Fruit fly (Drosophila melanogaster): ENCODE measurements around the gene CG43638.

CG43638 gene

DNA sequence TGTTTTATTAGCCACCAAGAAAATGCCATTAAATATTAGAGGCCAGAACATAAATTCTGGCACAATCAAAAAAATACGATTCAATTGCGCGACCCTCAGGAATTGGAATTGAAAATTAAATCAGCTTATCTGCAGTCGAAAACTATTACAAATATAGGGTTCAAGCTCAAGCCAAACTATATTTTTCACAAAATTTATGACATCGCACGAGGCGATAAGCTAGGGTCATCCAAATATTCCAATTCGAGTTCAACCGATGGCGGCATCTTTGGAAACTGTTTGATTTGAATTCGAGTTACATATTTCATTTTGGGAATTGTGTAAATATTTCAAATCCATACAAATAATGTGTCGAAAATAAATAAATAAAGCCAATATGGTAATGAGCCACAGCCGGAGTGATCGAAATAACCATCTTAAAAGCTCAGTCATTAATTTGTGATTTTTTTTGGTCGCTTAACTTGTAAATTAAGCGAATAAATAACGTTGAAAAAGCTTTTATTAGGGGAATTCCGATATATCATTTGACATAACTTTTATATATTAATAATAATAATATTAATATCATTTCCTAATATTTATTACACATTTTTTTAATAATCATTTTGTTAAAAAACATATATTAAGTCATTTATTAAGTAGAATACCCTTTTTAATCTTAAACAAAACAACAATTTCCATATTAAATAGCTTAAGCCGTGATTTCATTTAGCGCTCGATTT, 40.8 kb downstream of the CG43638 start:
- no peak for TF ChIP-seq h (optimal IDR thresholded peaks at IDR 0.05)
- no peak for TF ChIP-seq insv (optimal IDR thresholded peaks at IDR 0.05)
- TF ChIP-seq psq (optimal IDR thresholded peaks at IDR 0.05), result no peak
- TF ChIP-seq ttk (optimal IDR thresholded peaks at IDR 0.05), result no peak
- TF ChIP-seq Sin3A (optimal IDR thresholded peaks at IDR 0.05), result no peak
- TF ChIP-seq Myc (optimal IDR thresholded peaks at IDR 0.05), result no peak

DNA sequence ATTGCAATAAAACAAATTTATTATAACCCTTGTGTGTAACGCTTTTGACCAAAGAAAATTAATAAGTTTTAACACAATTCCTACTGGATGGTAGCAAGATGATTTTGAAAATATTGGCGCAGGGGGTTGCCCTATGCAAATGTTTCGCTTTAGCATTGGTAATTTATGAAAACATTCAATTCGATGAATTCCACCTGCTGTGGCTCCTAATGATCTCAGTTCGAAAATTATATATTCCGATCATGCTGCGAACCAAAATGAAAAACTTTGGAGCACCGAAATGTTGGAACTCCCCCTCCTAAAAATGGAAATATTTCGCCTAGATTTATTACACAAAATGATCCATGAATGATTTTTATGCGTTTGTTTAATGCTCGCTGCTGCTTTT, 41.3 kb downstream of the CG43638 start:
- TF ChIP-seq Myc (optimal IDR thresholded peaks at IDR 0.05) (no peak), insv (optimal IDR thresholded peaks at IDR 0.05) (no peak), psq (optimal IDR thresholded peaks at IDR 0.05) (no peak), Sin3A (optimal IDR thresholded peaks at IDR 0.05) (no peak), h (optimal IDR thresholded peaks at IDR 0.05) (no peak), ttk (optimal IDR thresholded peaks at IDR 0.05) (no peak)

DNA sequence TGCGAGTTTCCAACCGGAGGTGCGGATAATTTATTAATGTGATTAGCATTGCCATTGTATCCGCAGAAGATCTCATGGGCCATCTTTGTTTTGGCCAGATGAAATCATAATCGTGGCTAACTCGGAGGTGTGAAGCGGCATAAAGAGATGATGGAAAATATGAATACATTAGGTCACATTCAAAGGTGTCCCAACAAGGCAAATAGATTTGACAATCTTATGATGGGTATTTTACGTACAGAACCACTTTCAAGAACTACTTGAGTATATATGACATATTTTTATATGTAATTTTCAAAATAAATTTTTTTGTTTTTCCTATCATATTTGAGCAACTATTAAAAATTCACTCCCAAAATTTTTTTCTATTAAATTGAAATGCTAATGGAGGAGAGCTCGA, 43.9 kb downstream of the CG43638 start, which contains the start of gene CG17154:
TSS of gene CG17154 (plus strand) at position 301 of the 400 bp plus-strand sequence.
- TF ChIP-seq Sin3A (optimal IDR thresholded peaks at IDR 0.05) (no peak), Myc (optimal IDR thresholded peaks at IDR 0.05) (no peak), insv (optimal IDR thresholded peaks at IDR 0.05) (no peak), h (optimal IDR thresholded peaks at IDR 0.05) (no peak), ttk (optimal IDR thresholded peaks at IDR 0.05) (no peak), psq (optimal IDR thresholded peaks at IDR 0.05) (no peak)

DNA sequence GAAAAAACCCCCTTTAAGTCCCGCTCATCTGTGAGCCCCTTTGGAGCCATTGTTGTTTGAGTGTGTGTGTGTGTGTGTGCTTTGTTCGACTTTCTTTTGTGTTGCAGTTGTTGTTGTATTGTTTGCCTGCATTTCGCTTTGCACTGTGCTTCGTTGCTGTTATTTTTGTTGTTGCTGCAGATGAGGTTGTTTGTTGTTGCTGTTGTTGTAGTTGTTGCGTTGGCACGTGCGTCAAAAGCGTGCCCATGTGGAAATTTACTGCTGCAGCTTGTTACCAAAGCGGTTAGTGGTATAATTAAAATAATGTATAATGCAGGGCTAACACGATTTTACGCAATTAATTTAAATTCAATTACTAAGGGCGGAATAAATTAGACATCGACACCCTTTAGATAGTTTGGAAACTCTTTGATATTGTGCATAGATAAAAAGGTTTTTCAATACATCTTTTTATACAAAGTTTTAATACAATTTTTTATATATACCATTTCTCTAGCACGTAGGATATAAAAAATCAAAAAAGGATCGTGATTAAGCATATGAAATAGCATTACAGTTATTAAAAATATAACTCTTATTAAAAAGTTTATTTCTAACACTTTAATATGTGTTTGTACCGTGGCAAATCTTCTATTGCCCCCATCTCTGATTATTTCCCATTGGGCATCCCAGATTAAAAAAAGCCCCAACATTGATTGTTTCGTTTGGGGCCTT, 46.0 kb downstream of the CG43638 start:
- TF ChIP-seq insv (optimal IDR thresholded peaks at IDR 0.05), result no peak

DNA sequence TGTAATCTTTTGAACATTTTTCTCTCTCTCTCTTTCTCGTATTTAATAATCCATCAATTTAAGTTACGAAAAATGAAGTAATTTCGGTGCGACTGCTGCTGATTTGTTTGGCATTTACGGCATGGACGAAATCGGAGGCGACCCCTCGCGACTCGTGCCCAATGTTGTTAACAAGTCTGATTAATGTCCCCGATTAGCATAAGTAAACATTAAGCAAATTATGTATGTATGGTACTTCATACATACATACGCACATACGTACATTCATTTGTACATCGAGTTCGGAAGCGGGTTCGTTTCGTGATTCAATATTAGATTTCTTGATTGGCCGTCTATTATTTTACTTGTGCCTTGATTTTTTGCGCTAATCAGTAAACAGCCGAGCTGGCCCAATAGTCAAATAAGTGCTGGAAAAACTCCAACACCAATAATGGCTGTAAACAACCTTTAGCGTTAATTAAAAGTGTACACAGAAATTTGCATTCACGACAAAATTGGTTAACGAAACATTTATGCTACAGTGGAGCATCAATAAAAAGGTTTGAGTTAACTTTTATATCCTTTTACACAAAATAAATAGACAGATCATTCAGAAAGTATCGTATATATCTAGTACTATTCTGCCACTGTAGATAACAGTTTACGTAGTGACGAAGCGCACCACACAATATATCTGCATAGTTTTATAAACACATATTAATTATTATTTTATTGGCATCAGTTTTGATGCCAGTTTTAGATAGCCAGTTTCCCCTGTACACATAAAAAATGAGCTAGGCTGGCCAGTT, 46.7 kb downstream of the CG43638 start:
- TF ChIP-seq insv (optimal IDR thresholded peaks at IDR 0.05), result no peak
- no peak for TF ChIP-seq Sin3A (optimal IDR thresholded peaks at IDR 0.05)
- no peak for TF ChIP-seq psq (optimal IDR thresholded peaks at IDR 0.05)
- TF ChIP-seq h (optimal IDR thresholded peaks at IDR 0.05), result no peak
- TF ChIP-seq Myc (optimal IDR thresholded peaks at IDR 0.05), result no peak
- no peak for TF ChIP-seq ttk (optimal IDR thresholded peaks at IDR 0.05)

DNA sequence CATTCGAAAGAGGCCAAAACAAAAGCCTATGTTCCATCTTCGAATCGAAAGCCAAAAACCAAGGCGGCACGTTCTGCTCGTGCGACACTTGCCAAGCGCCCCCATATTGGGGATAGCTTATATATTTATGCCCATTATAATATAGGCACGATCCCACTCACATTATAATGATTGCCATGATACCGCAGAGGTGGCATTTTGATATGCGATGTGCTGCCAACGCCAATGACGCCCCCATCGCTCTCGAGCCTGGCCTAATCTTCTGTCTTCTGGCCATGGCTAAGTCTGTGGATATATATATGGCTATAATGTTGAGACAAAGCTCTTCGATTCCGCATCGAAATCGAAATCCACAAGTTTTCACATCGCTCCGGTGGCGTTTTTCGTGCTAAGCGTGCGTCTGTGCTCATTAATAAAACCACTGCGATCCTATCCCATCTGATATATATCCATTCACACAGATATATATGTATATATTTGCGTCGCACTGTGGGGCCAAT, 48.5 kb downstream of the CG43638 start:
- TF ChIP-seq psq (optimal IDR thresholded peaks at IDR 0.05) (no peak), Myc (optimal IDR thresholded peaks at IDR 0.05) (no peak), insv (optimal IDR thresholded peaks at IDR 0.05) (no peak), ttk (optimal IDR thresholded peaks at IDR 0.05) (no peak), h (optimal IDR thresholded peaks at IDR 0.05) (no peak), Sin3A (optimal IDR thresholded peaks at IDR 0.05) (no peak)

Data from Kc167 (cell line).